Fruit fly (Drosophila melanogaster) whole organism, adult: ENCODE data around the gene puf.

Experiments used
- CG11617 ChIP-seq: fragments of 200-800 bp; sonication (Bioruptor generic); optimal IDR thresholded peaks from 2 replicates; lab custom pipeline; 2017; ENCODE audit warnings: mild to moderate bottlenecking, missing biosample characterization, missing genetic modification reagents, missing genetic modification characterization
- CG12768 ChIP-seq: fragments of 200-800 bp; sonication (Bioruptor generic); optimal IDR thresholded peaks from 2 replicates; lab custom pipeline; 2017; ENCODE audit warnings: missing biosample characterization, missing genetic modification characterization, mild to moderate bottlenecking, moderate library complexity, missing genetic modification reagents
- CG14711 ChIP-seq: fragments of 200-800 bp; sonication (Bioruptor generic); optimal IDR thresholded peaks from 2 replicates; lab custom pipeline; 2018; ENCODE audit warnings: missing biosample characterization, mild to moderate bottlenecking, missing genetic modification characterization, moderate library complexity
- CG1620 ChIP-seq: fragments of 200-800 bp; sonication (Bioruptor generic); optimal IDR thresholded peaks from 2 replicates; lab custom pipeline; 2016; ENCODE audit warnings: missing biosample characterization, missing genetic modification characterization
- CG33017 ChIP-seq: fragments of 200-800 bp; sonication (Bioruptor generic); optimal IDR thresholded peaks from 2 replicates; lab custom pipeline; 2018; ENCODE audit warnings: missing biosample characterization, mild to moderate bottlenecking, missing genetic modification characterization, moderate library complexity
- CG5204 ChIP-seq: fragments of 200-800 bp; sonication (Bioruptor generic); optimal IDR thresholded peaks from 2 replicates; lab custom pipeline; 2016; ENCODE audit warnings: missing biosample characterization, missing genetic modification characterization
- CG7045 ChIP-seq: fragments of 200-800 bp; sonication (Bioruptor generic); optimal IDR thresholded peaks from 2 replicates; lab custom pipeline; 2017; ENCODE audit warnings: missing biosample characterization, mild to moderate bottlenecking, missing genetic modification characterization
- CG7101 ChIP-seq: fragments of 200-800 bp; sonication (Bioruptor generic); optimal IDR thresholded peaks from 2 replicates; lab custom pipeline; 2018; ENCODE audit warnings: missing biosample characterization, mild to moderate bottlenecking, missing genetic modification characterization, moderate library complexity
- Clk ChIP-seq: fragments of 200-800 bp; sonication (Bioruptor generic); optimal IDR thresholded peaks from 2 replicates; lab custom pipeline; 2017; ENCODE audit warnings: missing biosample characterization, missing genetic modification characterization
- Crg-1 ChIP-seq: fragments of 200-800 bp; sonication (Bioruptor generic); optimal IDR thresholded peaks from 2 replicates; lab custom pipeline; 2016; ENCODE audit warnings: missing biosample characterization, missing genetic modification characterization
- Hr96 ChIP-seq: fragments of 200-800 bp; sonication (Bioruptor generic); optimal IDR thresholded peaks from 2 replicates; lab custom pipeline; 2016; ENCODE audit warnings: missing biosample characterization, missing genetic modification characterization
- Mnt ChIP-seq: fragments of 200-800 bp; sonication (Bioruptor generic); optimal IDR thresholded peaks from 2 replicates; lab custom pipeline; 2016; ENCODE audit warnings: missing biosample characterization, mild to moderate bottlenecking, missing genetic modification characterization
- bab1 ChIP-seq: fragments of 200-800 bp; sonication (Bioruptor generic); optimal IDR thresholded peaks from 3 replicates; lab custom pipeline; 2019; ENCODE audit warnings: missing biosample characterization, mild to moderate bottlenecking, missing genetic modification characterization, moderate library complexity
- cic ChIP-seq: fragments of 200-800 bp; sonication (Bioruptor generic); optimal IDR thresholded peaks from 2 replicates; lab custom pipeline; 2017; ENCODE audit warnings: missing biosample characterization, mild to moderate bottlenecking, missing genetic modification characterization, moderate library complexity
- cnc ChIP-seq, 2 experiments: fragments of >200 bp; optimal IDR thresholded peaks; 2 replicates each; lab custom pipeline; 2017
- kay ChIP-seq: fragments of 200-800 bp; sonication (Bioruptor generic); peaks from one replicate; lab custom pipeline; 2016; ENCODE audit warnings: missing biosample characterization, missing genetic modification characterization, borderline replicate concordance
- ovo ChIP-seq: fragments of 200-800 bp; sonication (Bioruptor generic); optimal IDR thresholded peaks from 2 replicates; lab custom pipeline; 2016; ENCODE audit warnings: missing biosample characterization, missing genetic modification characterization
- pad ChIP-seq: fragments of 200-800 bp; sonication (Bioruptor generic); optimal IDR thresholded peaks from 3 replicates; lab custom pipeline; 2017; ENCODE audit warnings: missing biosample characterization, missing genetic modification characterization, mild to moderate bottlenecking, moderate library complexity, missing genetic modification reagents
- tj ChIP-seq: fragments of 200-800 bp; sonication (Bioruptor generic); optimal IDR thresholded peaks from 3 replicates; lab custom pipeline; 2017; ENCODE audit warnings: missing biosample characterization, mild to moderate bottlenecking, missing genetic modification characterization, moderate library complexity
- toe ChIP-seq: fragments of 200-800 bp; sonication (Bioruptor generic); optimal IDR thresholded peaks from 2 replicates; lab custom pipeline; 2016; ENCODE audit warnings: missing biosample characterization, missing genetic modification characterization

puf gene

DNA sequence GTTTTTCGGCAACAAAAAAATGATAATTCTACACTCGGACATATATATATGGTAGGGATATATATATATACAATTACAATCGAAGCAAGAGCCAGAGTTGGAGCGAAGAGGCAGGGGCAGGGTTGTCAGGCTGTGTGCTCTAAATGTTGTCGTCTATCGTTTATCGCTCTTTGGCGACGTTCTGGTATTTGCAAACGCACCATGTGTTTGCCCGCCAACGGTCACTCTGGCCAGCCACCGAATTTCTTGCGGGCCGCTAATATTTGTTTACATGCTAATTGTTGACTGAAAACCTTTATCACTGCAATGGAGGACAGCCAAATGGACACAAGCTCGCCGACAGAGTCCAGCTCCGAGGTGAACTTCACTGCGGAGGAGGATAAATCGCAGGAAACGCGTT lies at the start of gene puf, which contains the start of gene ash2:
Gene puf (minus strand): TSS at position 121 of the 400 bp plus-strand sequence.
Gene ash2 (plus strand): TSS at position 203 of the 400 bp plus-strand sequence.
- TF ChIP-seq CG33017 (tag; lab: Kevin White, UChicago) (no peak), ovo (GFP tag; lab: Kevin White, UChicago) (no peak), CG7101 (tag; lab: Kevin White, UChicago) (no peak), Mnt (GFP tag; lab: Kevin White, UChicago) (peak; percentile 79), CG12768 (GFP tag; lab: Kevin White, UChicago) (no peak), pad (GFP tag; lab: Kevin White, UChicago) (no peak), CG11617 (GFP tag; lab: Kevin White, UChicago) (peak; percentile 7), toe (GFP tag; lab: Kevin White, UChicago) (no peak), kay (no peak), CG14711 (tag; lab: Kevin White, UChicago) (peak; percentile 98), Hr96 (no peak), cic (GFP tag; lab: Kevin White, UChicago) (peak; percentile 35), CG7045 (GFP tag; lab: Kevin White, UChicago) (no peak)

DNA sequence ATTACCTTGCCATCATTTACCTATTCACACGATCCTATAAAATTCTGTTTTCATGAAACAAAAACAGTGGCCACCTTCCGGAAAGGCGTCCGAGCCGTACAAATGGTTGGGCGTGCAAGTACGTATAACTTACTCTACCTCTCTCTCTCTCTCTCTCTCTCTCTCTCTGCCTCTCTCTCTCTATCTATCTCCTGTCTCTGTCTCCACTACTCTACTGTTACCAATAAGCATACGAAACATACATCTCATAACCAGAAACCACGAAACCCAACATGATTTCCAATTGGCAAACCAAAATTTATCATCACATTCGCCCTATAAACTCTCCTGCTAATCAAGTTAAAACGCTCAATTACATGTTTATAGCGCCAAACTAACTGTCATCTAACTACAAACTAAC lies 49.5 kb upstream of the puf start:
- no peak for TF ChIP-seq CG1620
- TF ChIP-seq CG33017 (tag; lab: Kevin White, UChicago) = no peak
- TF ChIP-seq Crg-1 = no peak
- TF ChIP-seq ovo (GFP tag; lab: Kevin White, UChicago) = no peak
- TF ChIP-seq CG12768 (GFP tag; lab: Kevin White, UChicago) = no peak
- TF ChIP-seq kay = no peak
- TF ChIP-seq CG11617 (GFP tag; lab: Kevin White, UChicago) = no peak
- TF ChIP-seq bab1 (GFP tag; lab: Kevin White, UChicago) = no peak
- no peak for TF ChIP-seq Hr96
- no peak for TF ChIP-seq CG14711 (tag; lab: Kevin White, UChicago)
- no peak for TF ChIP-seq CG7045 (GFP tag; lab: Kevin White, UChicago)
- TF ChIP-seq toe (GFP tag; lab: Kevin White, UChicago) = no peak
- TF ChIP-seq CG5204 (GFP tag; lab: Kevin White, UChicago) = no peak

DNA sequence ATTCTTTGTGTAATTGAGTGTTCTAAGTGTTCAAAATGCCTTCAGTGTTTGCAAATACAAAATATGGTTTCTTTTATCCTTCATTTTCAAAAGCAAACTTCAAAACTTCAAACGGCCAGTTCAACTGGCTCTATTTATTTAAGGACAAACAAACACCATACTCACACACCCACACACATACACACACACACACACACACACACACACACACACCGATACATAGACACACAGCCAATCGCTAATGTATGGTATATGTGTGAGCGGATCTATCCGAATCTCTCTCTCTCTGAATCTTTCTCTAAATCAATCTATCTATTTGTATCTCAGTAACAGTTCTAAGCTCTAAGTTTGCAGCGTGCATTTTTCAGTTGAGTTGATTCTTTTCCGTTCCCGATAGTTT lies 43.0 kb upstream of the puf start:
- TF ChIP-seq CG5204 (GFP tag; lab: Kevin White, UChicago) = no peak
- no peak for TF ChIP-seq CG7045 (GFP tag; lab: Kevin White, UChicago)
- TF ChIP-seq Hr96 = no peak
- no peak for TF ChIP-seq pad (GFP tag; lab: Kevin White, UChicago)
- no peak for TF ChIP-seq bab1 (GFP tag; lab: Kevin White, UChicago)
- TF ChIP-seq cnc (optimal IDR thresholded peaks at IDR 0.05; lab: Kevin White, UChicago) = no peak
- no peak for TF ChIP-seq CG7101 (tag; lab: Kevin White, UChicago)
- TF ChIP-seq CG33017 (tag; lab: Kevin White, UChicago) = no peak
- TF ChIP-seq CG14711 (tag; lab: Kevin White, UChicago) = no peak

DNA sequence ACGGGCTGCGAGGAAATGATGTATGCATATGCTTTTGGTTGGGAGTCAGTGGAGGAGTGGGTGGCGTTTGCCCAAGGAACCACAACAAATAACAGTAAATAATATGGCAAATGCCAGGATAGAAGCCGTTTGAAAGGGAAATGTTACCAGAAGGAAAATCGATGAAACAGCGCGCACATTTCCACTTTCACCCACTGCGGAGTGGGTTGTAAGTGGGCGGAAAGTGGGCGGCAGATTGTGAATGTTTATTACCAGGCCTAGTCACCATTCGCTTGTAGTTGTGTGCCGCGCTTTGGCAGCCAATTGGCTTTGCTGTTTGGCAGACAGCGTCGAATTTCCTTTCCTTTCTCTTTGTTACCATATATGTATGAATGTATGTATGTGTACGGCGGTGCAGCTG lies 21.8 kb upstream of the puf start:
- no peak for TF ChIP-seq CG7101 (tag; lab: Kevin White, UChicago)
- TF ChIP-seq CG7045 (GFP tag; lab: Kevin White, UChicago) = no peak
- TF ChIP-seq CG14711 (tag; lab: Kevin White, UChicago) = no peak
- no peak for TF ChIP-seq ovo (GFP tag; lab: Kevin White, UChicago)
- TF ChIP-seq kay = no peak
- TF ChIP-seq cnc (optimal IDR thresholded peaks at IDR 0.05; lab: Kevin White, UChicago) = no peak
- TF ChIP-seq pad (GFP tag; lab: Kevin White, UChicago) = no peak
- TF ChIP-seq CG11617 (GFP tag; lab: Kevin White, UChicago) = no peak
- TF ChIP-seq Clk (GFP tag; lab: Kevin White, UChicago) = no peak
- TF ChIP-seq Crg-1 = no peak

DNA sequence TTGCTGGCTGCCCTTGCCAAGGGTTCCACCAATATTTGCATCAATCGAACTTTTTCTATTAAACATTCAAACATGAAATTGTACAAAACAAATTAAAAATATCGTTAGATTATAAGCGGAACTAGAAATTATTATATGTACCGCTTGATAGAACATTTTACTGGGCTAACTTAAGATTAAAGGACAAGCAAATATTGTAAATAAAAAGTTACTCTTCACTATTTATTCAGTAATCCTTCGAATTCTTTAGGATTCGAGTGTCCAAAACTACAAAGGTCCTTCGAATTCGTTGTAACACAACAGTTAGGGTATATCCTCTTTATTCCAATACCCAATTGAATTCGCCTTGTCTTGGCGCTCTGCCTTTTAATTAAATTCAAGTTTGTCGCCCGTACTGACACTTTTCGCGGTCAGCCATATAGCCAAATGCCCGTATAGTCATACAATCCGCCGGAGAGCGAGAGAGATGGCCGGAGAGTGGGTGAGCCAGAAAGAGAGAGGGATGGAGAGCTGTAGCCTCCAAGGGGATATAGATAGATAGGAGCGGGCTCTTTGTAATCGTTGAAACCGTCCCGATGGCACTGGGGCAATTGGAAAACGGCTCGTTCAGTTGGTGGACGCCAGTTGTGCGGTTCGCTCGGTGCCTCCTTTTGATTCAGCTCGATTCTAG lies 17.8 kb upstream of the puf start:
- TF ChIP-seq toe (GFP tag; lab: Kevin White, UChicago) (no peak), CG12768 (GFP tag; lab: Kevin White, UChicago) (no peak), kay (no peak), CG5204 (GFP tag; lab: Kevin White, UChicago) (no peak), Hr96 (no peak), Clk (GFP tag; lab: Kevin White, UChicago) (no peak), CG1620 (no peak), CG33017 (tag; lab: Kevin White, UChicago) (no peak)

dm6 chr3R:24663044-24663443 lies 13.2 kb upstream of the puf start:
- TF ChIP-seq Clk (GFP tag; lab: Kevin White, UChicago) = no peak
- no peak for TF ChIP-seq CG14711 (tag; lab: Kevin White, UChicago)
- no peak for TF ChIP-seq cic (GFP tag; lab: Kevin White, UChicago)
- TF ChIP-seq pad (GFP tag; lab: Kevin White, UChicago) = no peak

DNA sequence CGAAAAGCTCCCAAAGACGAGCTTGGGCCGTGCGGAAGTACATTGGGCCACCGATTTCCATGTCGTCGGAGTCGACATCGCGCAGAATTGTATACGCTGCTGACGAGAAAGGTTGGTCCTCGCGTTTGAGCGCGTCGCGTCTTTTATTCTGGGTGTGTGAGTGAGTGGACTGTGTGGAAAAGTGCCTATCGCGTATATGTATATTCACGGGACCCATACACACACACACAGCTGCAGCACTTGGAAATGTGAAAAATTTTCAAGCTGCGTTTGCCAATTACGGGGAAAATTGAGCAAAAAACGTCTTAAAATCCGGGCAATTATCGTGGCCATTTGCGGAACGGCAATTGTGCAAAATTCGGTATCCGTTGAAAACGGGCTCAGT lies 12.6 kb upstream of the puf start, which contains the start of gene slo:
Gene slo (plus strand): TSS at position 80 of the 385 bp plus-strand sequence.
- TF ChIP-seq ovo (GFP tag; lab: Kevin White, UChicago) (no peak), tj (GFP tag; lab: Kevin White, UChicago) (no peak), CG7045 (GFP tag; lab: Kevin White, UChicago) (no peak), bab1 (GFP tag; lab: Kevin White, UChicago) (no peak), pad (GFP tag; lab: Kevin White, UChicago) (no peak)
